Worm (Caenorhabditis elegans) whole organism, L4 larva: ENCODE results near the gene sar-1.
A peak's percentile ranks its signal among the peaks of the same experiment; 100 is the strongest.

Experiments used
- F26F4.8 ChIP-seq: fragments of 200-800 bp; sonication (Bioruptor generic); conservative IDR thresholded peaks from 2 replicates; pipeline ENCODE4 v1.3.6; 2022; ENCODE audit warnings: missing genetic modification characterization, missing compliant biosample characterization
- F37D6.2 ChIP-seq: sonication (generic microtip); optimal IDR thresholded peaks from 2 replicates; lab custom pipeline; 2016; ENCODE audit warnings: mild to moderate bottlenecking, missing genetic modification characterization, missing compliant biosample characterization
- R02D3.7 ChIP-seq: fragments of 150-350 bp; sonication (generic microtip); optimal IDR thresholded peaks from 3 replicates; lab custom pipeline; 2014; ENCODE audit warnings: missing biosample characterization, missing genetic modification characterization
- T20F7.1 ChIP-seq: fragments of 200-800 bp; sonication (Bioruptor generic); optimal IDR thresholded peaks from 2 replicates; lab custom pipeline; 2018; ENCODE audit warnings: mild to moderate bottlenecking, missing genetic modification characterization, missing compliant biosample characterization
- T26A8.4 ChIP-seq: fragments of 200-800 bp; sonication (Bioruptor generic); IDR thresholded peaks from 2 replicates; pipeline ENCODE4 v1.3.6; 2022; ENCODE audit warnings: missing genetic modification characterization, missing compliant biosample characterization
- aha-1 ChIP-seq: fragments of 150-350 bp; peaks from one replicate; lab custom pipeline; 2014; ENCODE audit warnings: missing biosample characterization, missing genetic modification characterization
- ceh-20 ChIP-seq: fragments of 200-800 bp; sonication (Bioruptor generic); IDR thresholded peaks from 2 replicates; pipeline ENCODE4 v1.3.6; 2022; ENCODE audit warnings: missing genetic modification reagents, missing genetic modification characterization, missing compliant biosample characterization
- ceh-44 ChIP-seq: fragments of 200-800 bp; sonication (Bioruptor generic); IDR thresholded peaks from 2 replicates; pipeline ENCODE4 v1.3.6; 2022; ENCODE audit warnings: missing genetic modification reagents, missing genetic modification characterization, missing compliant biosample characterization
- ceh-62 ChIP-seq: sonication (generic microtip); optimal IDR thresholded peaks from 2 replicates; lab custom pipeline; 2017; ENCODE audit warnings: missing biosample characterization, missing genetic modification characterization
- cey-2 ChIP-seq: sonication (generic microtip); optimal IDR thresholded peaks from 3 replicates; lab custom pipeline; 2017; ENCODE audit warnings: missing genetic modification characterization, mild to moderate bottlenecking, missing compliant biosample characterization, antibody characterized with exemption, borderline replicate concordance; ENCODE audit not compliant: insufficient read depth
- daf-12 ChIP-seq: fragments of 150-350 bp; optimal IDR thresholded peaks from 2 replicates; lab custom pipeline; 2014; ENCODE audit warnings: missing biosample characterization, missing genetic modification reagents, missing genetic modification characterization
- daf-16 ChIP-seq, 3 experiments: sonication (generic microtip); optimal IDR thresholded peaks; 2 replicates each; lab custom pipeline; 2016 to 2017; ENCODE audit warnings: missing genetic modification characterization in 3 of 3, missing genetic modification reagents in 3 of 3, mild to moderate bottlenecking in 2 of 3, missing compliant biosample characterization in 2 of 3, missing biosample characterization in 1 of 3, moderate library complexity in 1 of 3
- daf-8 ChIP-seq: fragments of 200-800 bp; sonication (Bioruptor generic); IDR thresholded peaks from 2 replicates; pipeline ENCODE4 v1.3.6; 2022; ENCODE audit warnings: missing genetic modification characterization, missing compliant biosample characterization
- dmd-6 ChIP-seq: fragments of 200-800 bp; sonication (Bioruptor generic); IDR thresholded peaks from 2 replicates; pipeline ENCODE4 v1.3.6; 2022; ENCODE audit warnings: missing genetic modification reagents, missing genetic modification characterization, missing compliant biosample characterization
- dmd-9 ChIP-seq: fragments of 200-800 bp; sonication (Bioruptor generic); IDR thresholded peaks from 2 replicates; pipeline ENCODE4 v1.3.6; 2022; ENCODE audit warnings: missing genetic modification reagents, missing genetic modification characterization, missing compliant biosample characterization
- dpl-1 ChIP-seq: fragments of 150-350 bp; optimal IDR thresholded peaks from 2 replicates; lab custom pipeline; 2014; ENCODE audit warnings: missing biosample characterization, missing genetic modification reagents, missing genetic modification characterization
- duxl-1 ChIP-seq: sonication (generic microtip); optimal IDR thresholded peaks from 2 replicates; lab custom pipeline; 2016; ENCODE audit warnings: mild to moderate bottlenecking, missing genetic modification characterization, moderate library complexity, missing compliant biosample characterization; ENCODE audit not compliant: poor library complexity
- egl-43 ChIP-seq: fragments of 200-800 bp; sonication (Bioruptor generic); IDR thresholded peaks from 2 replicates; pipeline ENCODE4 v1.3.6; 2022; ENCODE audit warnings: missing genetic modification reagents, missing genetic modification characterization, missing compliant biosample characterization
- hlh-11 ChIP-seq: fragments of 200-800 bp; sonication (Bioruptor generic); optimal IDR thresholded peaks from 2 replicates; lab custom pipeline; 2018; ENCODE audit warnings: mild to moderate bottlenecking, missing genetic modification characterization, missing compliant biosample characterization
- hmg-1.1 ChIP-seq: fragments of 200-800 bp; sonication (Bioruptor generic); IDR thresholded peaks from 2 replicates; pipeline ENCODE4 v1.3.6; 2022; ENCODE audit warnings: missing genetic modification reagents, missing genetic modification characterization, missing compliant biosample characterization
- lin-1 ChIP-seq: fragments of 200-800 bp; sonication (Bioruptor generic); IDR thresholded peaks from 2 replicates; pipeline ENCODE4 v1.3.6; 2022; ENCODE audit warnings: missing genetic modification reagents, missing genetic modification characterization, missing compliant biosample characterization
- lin-13 ChIP-seq: fragments of 150-350 bp; optimal IDR thresholded peaks from 2 replicates; lab custom pipeline; 2014; ENCODE audit warnings: missing biosample characterization, missing genetic modification reagents, missing genetic modification characterization
- lin-15B ChIP-seq: fragments of 150-350 bp; sonication (generic microtip); optimal IDR thresholded peaks from 3 replicates; lab custom pipeline; 2014; ENCODE audit warnings: missing biosample characterization, missing genetic modification characterization
- lin-29 ChIP-seq: fragments of 200-800 bp; sonication (Bioruptor generic); IDR thresholded peaks from 2 replicates; pipeline ENCODE4 v1.3.6; 2022; ENCODE audit warnings: missing genetic modification reagents, missing genetic modification characterization, missing compliant biosample characterization
- lin-38 ChIP-seq: fragments of 200-800 bp; sonication (Bioruptor generic); IDR thresholded peaks from 2 replicates; pipeline ENCODE4 v1.3.6; 2022; ENCODE audit warnings: missing genetic modification reagents, missing genetic modification characterization, missing compliant biosample characterization
- lir-3 ChIP-seq: sonication (generic microtip); optimal IDR thresholded peaks from 2 replicates; lab custom pipeline; 2016; ENCODE audit warnings: mild to moderate bottlenecking, missing genetic modification characterization, missing compliant biosample characterization
- lsy-2 ChIP-seq, 2 experiments: fragments of 150-350 bp in 1 of 2; sonication (generic microtip) in 1 of 2; optimal IDR thresholded peaks; 2 replicates each; lab custom pipeline; 2014 to 2017; ENCODE audit warnings: missing biosample characterization in 2 of 2, missing genetic modification characterization in 2 of 2
- madf-5 ChIP-seq, 2 experiments: fragments of 200-800 bp; sonication (Bioruptor generic); IDR thresholded peaks; 2 replicates each; pipeline ENCODE4 v1.3.6; 2022; ENCODE audit warnings: missing compliant biosample characterization in 2 of 2, missing genetic modification characterization in 2 of 2
- mdl-1 ChIP-seq, 2 experiments: fragments of 150-350 bp in 1 of 2; sonication (generic microtip) in 1 of 2; optimal IDR thresholded peaks; 2 replicates each; lab custom pipeline; 2014 to 2017; ENCODE audit warnings: missing biosample characterization in 2 of 2, missing genetic modification characterization in 2 of 2
- mdt-29 ChIP-seq: fragments of 200-800 bp; sonication (Bioruptor generic); IDR thresholded peaks from 2 replicates; pipeline ENCODE4 v1.3.6; 2022; ENCODE audit warnings: missing genetic modification reagents, missing genetic modification characterization, missing compliant biosample characterization
- mes-2 ChIP-seq: sonication (generic microtip); optimal IDR thresholded peaks from 2 replicates; lab custom pipeline; 2016; ENCODE audit warnings: missing genotype, mild to moderate bottlenecking, missing genetic modification characterization, missing compliant biosample characterization; ENCODE audit not compliant: poor library complexity, severe bottlenecking
- mxl-3 ChIP-seq: fragments of 200-800 bp; sonication (Bioruptor generic); optimal IDR thresholded peaks from 2 replicates; lab custom pipeline; 2018; ENCODE audit warnings: mild to moderate bottlenecking, missing genetic modification characterization, missing compliant biosample characterization
- nhr-10 ChIP-seq: fragments of 150-350 bp; optimal IDR thresholded peaks from 2 replicates; lab custom pipeline; 2014; ENCODE audit warnings: missing biosample characterization, missing genetic modification characterization
- nhr-25 ChIP-seq: sonication (generic microtip); optimal IDR thresholded peaks from 2 replicates; lab custom pipeline; 2017; ENCODE audit warnings: missing genetic modification characterization, mild to moderate bottlenecking, missing compliant biosample characterization, antibody characterized with exemption, moderate library complexity, borderline replicate concordance; ENCODE audit not compliant: insufficient read depth
- nhr-28 ChIP-seq: fragments of 150-350 bp; optimal IDR thresholded peaks from 2 replicates; lab custom pipeline; 2014; ENCODE audit warnings: missing biosample characterization, missing genetic modification characterization
- nhr-42 ChIP-seq: fragments of 200-800 bp; sonication (Bioruptor generic); IDR thresholded peaks from 2 replicates; pipeline ENCODE4 v1.3.6; 2022; ENCODE audit warnings: missing genetic modification characterization, missing compliant biosample characterization
- nhr-48 ChIP-seq: sonication (generic microtip); optimal IDR thresholded peaks from 2 replicates; lab custom pipeline; 2016; ENCODE audit warnings: mild to moderate bottlenecking, missing genetic modification characterization, missing compliant biosample characterization
- nhr-6 ChIP-seq: fragments of 150-350 bp; optimal IDR thresholded peaks from 2 replicates; lab custom pipeline; 2014; ENCODE audit warnings: missing biosample characterization, missing genetic modification characterization
- pha-4 ChIP-seq, 2 experiments: fragments of 150-350 bp in 1 of 2; fragments of 200-800 bp in 1 of 2; sonication (Bioruptor generic) in 1 of 2; IDR thresholded peaks in 1 of 2; optimal IDR thresholded peaks in 1 of 2; 2 replicates each; pipeline versions ENCODE4 v1.3.6 to Lab custom; 2014 to 2022; ENCODE audit warnings: missing genetic modification characterization in 2 of 2, missing genetic modification reagents in 2 of 2, missing biosample characterization in 1 of 2, missing compliant biosample characterization in 1 of 2
- pqm-1 ChIP-seq: sonication (generic microtip); optimal IDR thresholded peaks from 2 replicates; lab custom pipeline; 2017; ENCODE audit warnings: missing biosample characterization, missing genetic modification characterization
- rbr-2 ChIP-seq: sonication (generic microtip); optimal IDR thresholded peaks from 2 replicates; lab custom pipeline; 2016; ENCODE audit warnings: missing genotype, missing genetic modification characterization, missing compliant biosample characterization
- sdz-12 ChIP-seq: fragments of 200-800 bp; sonication (Bioruptor generic); optimal IDR thresholded peaks from 2 replicates; lab custom pipeline; 2018; ENCODE audit warnings: mild to moderate bottlenecking, missing genetic modification characterization, missing compliant biosample characterization
- skn-1 ChIP-seq: fragments of 150-350 bp; optimal IDR thresholded peaks from 2 replicates; lab custom pipeline; 2014; ENCODE audit warnings: missing biosample characterization, missing genetic modification characterization
- spr-1 ChIP-seq: sonication (generic microtip); optimal IDR thresholded peaks from 2 replicates; lab custom pipeline; 2016; ENCODE audit warnings: mild to moderate bottlenecking, missing genetic modification characterization, missing compliant biosample characterization
- tag-97 ChIP-seq: fragments of 200-800 bp; sonication (Bioruptor generic); IDR thresholded peaks from 2 replicates; pipeline ENCODE4 v1.3.6; 2022; ENCODE audit warnings: missing genetic modification characterization, missing compliant biosample characterization
- unc-39 ChIP-seq: sonication (generic microtip); optimal IDR thresholded peaks from 2 replicates; lab custom pipeline; 2017; ENCODE audit warnings: missing biosample characterization, missing genetic modification characterization
- zfp-2 ChIP-seq: sonication (generic microtip); optimal IDR thresholded peaks from 2 replicates; lab custom pipeline; 2016; ENCODE audit warnings: mild to moderate bottlenecking, missing genetic modification characterization, missing compliant biosample characterization
- zfp-3 ChIP-seq: fragments of 200-800 bp; sonication (Bioruptor generic); conservative IDR thresholded peaks from 2 replicates; pipeline ENCODE4 v1.3.6; 2022; ENCODE audit warnings: missing genetic modification reagents, missing genetic modification characterization, missing compliant biosample characterization
- zip-11 ChIP-seq: fragments of 200-800 bp; sonication (Bioruptor generic); IDR thresholded peaks from 2 replicates; pipeline ENCODE4 v1.3.6; 2022; ENCODE audit warnings: missing genetic modification characterization, missing compliant biosample characterization
- ztf-11 ChIP-seq: fragments of 150-350 bp; optimal IDR thresholded peaks from 2 replicates; lab custom pipeline; 2014; ENCODE audit warnings: missing biosample characterization, missing genetic modification characterization

The sar-1 gene

DNA sequence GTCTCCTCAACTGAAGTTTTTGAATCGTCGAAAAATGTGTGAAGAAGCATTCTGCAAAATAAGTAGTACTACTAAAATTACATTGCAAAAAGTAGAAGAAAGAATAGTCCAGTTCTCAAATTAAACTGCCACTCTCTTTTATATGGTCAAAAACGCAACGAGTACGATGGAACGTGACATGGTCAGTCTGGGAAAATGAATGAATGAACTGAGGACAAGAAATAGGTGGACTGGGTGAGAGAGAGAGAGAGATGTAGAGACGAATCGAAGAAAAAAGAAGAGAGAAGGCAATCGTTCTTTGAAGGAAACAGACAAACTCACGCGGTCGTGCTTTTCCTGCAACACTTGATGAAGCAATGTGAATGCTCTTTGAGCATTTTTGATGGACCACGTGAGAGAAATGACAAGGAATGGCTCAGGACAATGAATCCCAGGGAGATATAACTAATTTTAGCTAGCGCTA is 36.1 kb downstream of the sar-1 start, which contains the start of gene M01H9.3 (continued):
- no peak for TF ChIP-seq nhr-6 (tag; lab: Kevin White, UChicago)
- no peak for TF ChIP-seq lin-38 (GFP tag; lab: Robert Waterston, UW)
- no peak for TF ChIP-seq madf-5 (GFP tag; IDR thresholded peaks at IDR 0.05; lab: Robert Waterston, UW)
- no peak for TF ChIP-seq zfp-2 (tag; lab: Kevin White, UChicago)
- TF ChIP-seq ceh-20 (GFP tag; lab: Robert Waterston, UW): peak; percentile 70
- no peak for TF ChIP-seq dmd-9 (GFP tag; lab: Robert Waterston, UW)
- peak; percentile 46 for TF ChIP-seq mxl-3 (GFP tag; lab: Kevin White, UChicago)
- peak; percentile 87 for TF ChIP-seq dmd-6
- no peak for TF ChIP-seq lin-29 (GFP tag; lab: Robert Waterston, UW)
- TF ChIP-seq rbr-2 (tag; lab: Kevin White, UChicago): no peak
- TF ChIP-seq lin-15B (tag; lab: Kevin White, UChicago): no peak
- TF ChIP-seq R02D3.7 (tag; lab: Kevin White, UChicago): no peak
- TF ChIP-seq sdz-12 (GFP tag; lab: Kevin White, UChicago): no peak
- no peak for TF ChIP-seq daf-12 (tag; lab: Kevin White, UChicago)
- no peak for TF ChIP-seq T26A8.4
- TF ChIP-seq daf-16 (GFP tag; optimal IDR thresholded peaks at IDR 0.05; lab: Kevin White, UChicago): no peak
- TF ChIP-seq daf-16 (tag; optimal IDR thresholded peaks at IDR 0.05; lab: Kevin White, UChicago): peak; percentile 44
- no peak for TF ChIP-seq pha-4 (GFP tag; IDR thresholded peaks at IDR 0.05; lab: Robert Waterston, UW)
- peak; percentile 36 for TF ChIP-seq pha-4 (tag; optimal IDR thresholded peaks at IDR 0.05; lab: Kevin White, UChicago)
- peak; percentile 66 for TF ChIP-seq nhr-48
- TF ChIP-seq cey-2 (tag; lab: Kevin White, UChicago): no peak
- no peak for TF ChIP-seq lir-3 (tag; lab: Kevin White, UChicago)
- peak; percentile 11 for TF ChIP-seq dpl-1 (GFP tag; lab: Kevin White, UChicago)
- peak; percentile 42 for TF ChIP-seq mes-2 (tag; lab: Kevin White, UChicago)
- no peak for TF ChIP-seq pqm-1 (tag; lab: Kevin White, UChicago)
- peak; percentile 95 for TF ChIP-seq aha-1
- 0 out of 2 replicates have a peak, but pooled peaks have one; percentile 11 for TF ChIP-seq lin-1
- TF ChIP-seq zfp-3 (GFP tag; lab: Robert Waterston, UW): no peak
- TF ChIP-seq daf-8 (GFP tag; lab: Robert Waterston, UW): no peak
- TF ChIP-seq lin-13: no peak
- TF ChIP-seq nhr-28: peak; percentile 74
- TF ChIP-seq spr-1 (tag; lab: Kevin White, UChicago): no peak
- TF ChIP-seq mdt-29 (GFP tag; lab: Robert Waterston, UW): peak; percentile 49; the same call in 1 of the 2 replicates
- TF ChIP-seq F37D6.2 (tag; lab: Kevin White, UChicago): no peak
- peak; percentile 44 for TF ChIP-seq nhr-25 (tag; lab: Kevin White, UChicago)
- no peak for TF ChIP-seq ztf-11 (tag; lab: Kevin White, UChicago)
- peak in 1 of 2 experiments; percentile 67 for TF ChIP-seq lsy-2 (tag; optimal IDR thresholded peaks at IDR 0.05; lab: Kevin White, UChicago)
- TF ChIP-seq mdl-1 (tag; optimal IDR thresholded peaks at IDR 0.05; lab: Kevin White, UChicago): peak; percentile 31 to 95
- no peak for TF ChIP-seq hmg-1.1
- no peak for TF ChIP-seq nhr-10 (tag; lab: Kevin White, UChicago)
- no peak for TF ChIP-seq egl-43 (GFP tag; lab: Robert Waterston, UW)
- no peak for TF ChIP-seq ceh-44
- no peak for TF ChIP-seq skn-1 (tag; lab: Kevin White, UChicago)
- no peak for TF ChIP-seq tag-97
- TF ChIP-seq T20F7.1: peak; percentile 26
- no peak for TF ChIP-seq ceh-62 (tag; lab: Kevin White, UChicago)
- no peak for TF ChIP-seq nhr-42 (GFP tag; lab: Robert Waterston, UW)
- TF ChIP-seq duxl-1: no peak
- peak; percentile 87 for TF ChIP-seq hlh-11 (tag; lab: Kevin White, UChicago)
- TF ChIP-seq F26F4.8: no peak
- no peak for TF ChIP-seq zip-11 (GFP tag; lab: Robert Waterston, UW)
- no peak for TF ChIP-seq unc-39 (tag; lab: Kevin White, UChicago)
